Worm (Caenorhabditis elegans) whole organism, mixed stage, embryonic: ENCODE results near the gene nhr-16.

ENCODE experiments used
- nhr-76 ChIP-seq: sonication (generic microtip); optimal IDR thresholded peaks from 2 replicates; lab custom pipeline; 2017; ENCODE audit warnings: missing biosample characterization, missing genetic modification characterization
- pha-4 ChIP-seq: fragments of 150-350 bp; optimal IDR thresholded peaks from 2 replicates; lab custom pipeline; 2018; ENCODE audit warnings: missing biosample characterization, missing genetic modification reagents, missing genetic modification characterization
- unc-62 ChIP-seq: fragments of 150-350 bp; optimal IDR thresholded peaks from 2 replicates; lab custom pipeline; 2014; ENCODE audit warnings: missing biosample characterization, missing genetic modification reagents, missing genetic modification characterization

DNA sequence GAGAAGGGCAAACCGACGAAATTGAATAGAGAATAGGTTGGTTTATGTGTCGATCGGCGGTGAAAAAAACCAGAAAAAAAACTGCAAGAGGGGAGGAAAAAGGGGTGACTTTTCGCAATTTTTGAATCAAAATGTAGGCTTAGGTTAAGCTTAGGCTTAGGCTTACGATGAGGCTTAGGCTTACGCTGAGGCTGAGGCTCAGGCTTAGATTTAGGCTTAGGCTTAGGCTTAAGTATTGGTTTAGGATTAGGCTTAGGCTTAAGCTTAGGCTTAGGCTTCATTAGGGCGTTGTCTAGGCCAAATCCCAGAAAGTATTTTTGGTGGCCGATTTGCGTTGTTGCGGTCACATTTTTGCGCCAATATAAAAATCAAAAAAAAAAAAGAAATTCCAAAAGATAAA lies 16.2 kb downstream of the nhr-16 start:
- no peak for TF ChIP-seq unc-62
- no peak for TF ChIP-seq pha-4 (tag; lab: Kevin White, UChicago)
- no peak for TF ChIP-seq nhr-76 (tag; lab: Kevin White, UChicago)
